Fruit fly (Drosophila melanogaster) whole organism, embryonic: ENCODE data around the gene CG12075.

Experiments
- ATbp ChIP-seq: fragments of 200-800 bp; sonication (Bioruptor generic); optimal IDR thresholded peaks from 2 replicates; lab custom pipeline; 2017; ENCODE audit warnings: missing biosample characterization, mild to moderate bottlenecking, missing genetic modification characterization, missing genetic modification reagents
- CG10274 ChIP-seq: fragments of 200-800 bp; sonication (Bioruptor generic); optimal IDR thresholded peaks from 3 replicates; lab custom pipeline; 2017; ENCODE audit warnings: missing biosample characterization, mild to moderate bottlenecking, missing genetic modification characterization
- CG10321 ChIP-seq: fragments of 200-800 bp; sonication (Bioruptor generic); IDR thresholded peaks from 2 replicates; pipeline ENCODE4 v1.3.6; 2022; ENCODE audit warnings: missing biosample characterization, missing genetic modification characterization
- CG11093 ChIP-seq: fragments of 200-800 bp; sonication (Bioruptor generic); IDR thresholded peaks from 3 replicates; pipeline ENCODE4 v1.3.6; 2022; ENCODE audit warnings: missing biosample characterization, missing genetic modification characterization
- CG12155 ChIP-seq: fragments of 200-800 bp; sonication (Bioruptor generic); optimal IDR thresholded peaks from 3 replicates; lab custom pipeline; 2016; ENCODE audit warnings: missing biosample characterization, missing genetic modification characterization
- CG13894 ChIP-seq: fragments of 200-800 bp; sonication (Bioruptor generic); optimal IDR thresholded peaks from 3 replicates; lab custom pipeline; 2018; ENCODE audit warnings: missing biosample characterization, mild to moderate bottlenecking, missing genetic modification characterization, moderate library complexity
- CG14667 ChIP-seq: fragments of 200-800 bp; sonication (Bioruptor generic); IDR thresholded peaks from 2 replicates; pipeline ENCODE4 v1.3.6; 2022; ENCODE audit warnings: missing biosample characterization, missing genetic modification characterization
- CG15696 ChIP-seq: fragments of 200-800 bp; sonication (Bioruptor generic); optimal IDR thresholded peaks from 2 replicates; lab custom pipeline; 2019; ENCODE audit warnings: missing biosample characterization, mild to moderate bottlenecking, missing genetic modification characterization, moderate library complexity
- CG1603 ChIP-seq: fragments of 200-800 bp; sonication (Bioruptor generic); optimal IDR thresholded peaks from 2 replicates; lab custom pipeline; 2019; ENCODE audit warnings: missing biosample characterization, mild to moderate bottlenecking, missing genetic modification characterization, moderate library complexity
- CG17186 ChIP-seq: fragments of 200-800 bp; sonication (Bioruptor generic); optimal IDR thresholded peaks from 3 replicates; lab custom pipeline; 2017; ENCODE audit warnings: missing biosample characterization, missing genetic modification reagents, missing genetic modification characterization
- CG17359 ChIP-seq: fragments of 200-800 bp; sonication (Bioruptor generic); optimal IDR thresholded peaks from 3 replicates; lab custom pipeline; 2018; ENCODE audit warnings: missing biosample characterization, mild to moderate bottlenecking, missing genetic modification characterization, moderate library complexity
- CG17568 ChIP-seq: fragments of 200-800 bp; sonication (Bioruptor generic); optimal IDR thresholded peaks from 2 replicates; lab custom pipeline; 2018; ENCODE audit warnings: missing biosample characterization, mild to moderate bottlenecking, missing genetic modification characterization, moderate library complexity
- CG18599 ChIP-seq: fragments of 200-800 bp; sonication (Bioruptor generic); optimal IDR thresholded peaks from 3 replicates; lab custom pipeline; 2017; ENCODE audit warnings: missing biosample characterization, missing genetic modification characterization, mild to moderate bottlenecking, moderate library complexity, missing genetic modification reagents
- CG2678 ChIP-seq: fragments of 200-800 bp; sonication (Bioruptor generic); optimal IDR thresholded peaks from 3 replicates; lab custom pipeline; 2019; ENCODE audit warnings: missing biosample characterization, mild to moderate bottlenecking, missing genetic modification characterization, moderate library complexity
- CG2712 ChIP-seq: fragments of 200-800 bp; optimal IDR thresholded peaks from 3 replicates; lab custom pipeline; 2019; ENCODE audit warnings: missing biosample characterization, mild to moderate bottlenecking, missing genetic modification characterization, moderate library complexity
- CG33557 ChIP-seq: fragments of 200-800 bp; sonication (Bioruptor generic); optimal IDR thresholded peaks from 2 replicates; lab custom pipeline; 2019; ENCODE audit warnings: missing biosample characterization, mild to moderate bottlenecking, missing genetic modification characterization, moderate library complexity
- CG34376 ChIP-seq: fragments of 200-800 bp; sonication (Bioruptor generic); optimal IDR thresholded peaks from 2 replicates; lab custom pipeline; 2018; ENCODE audit warnings: missing biosample characterization, mild to moderate bottlenecking, missing genetic modification characterization
- CG42726 ChIP-seq: fragments of 200-800 bp; sonication (Bioruptor generic); IDR thresholded peaks from 2 replicates; pipeline ENCODE4 v1.3.6; 2022; ENCODE audit warnings: missing biosample characterization, missing genetic modification characterization; ENCODE audit not compliant: partially characterized antibody
- CG4854 ChIP-seq: fragments of 200-800 bp; sonication (Bioruptor generic); optimal IDR thresholded peaks from 2 replicates; lab custom pipeline; 2016; ENCODE audit warnings: missing biosample characterization, missing genetic modification characterization, inconsistent platforms
- CG5180 ChIP-seq: fragments of 200-800 bp; sonication (Bioruptor generic); optimal IDR thresholded peaks from 3 replicates; lab custom pipeline; 2017; ENCODE audit warnings: missing biosample characterization, missing genetic modification characterization, mild to moderate bottlenecking, moderate library complexity, missing genetic modification reagents
- CG8290 ChIP-seq, 3 experiments: fragments of 200-800 bp; sonication (Bioruptor generic); optimal IDR thresholded peaks; 2 replicates each; lab custom pipeline; 2016 to 2019; ENCODE audit warnings: missing biosample characterization in 3 of 3, missing genetic modification characterization in 3 of 3, mild to moderate bottlenecking in 2 of 3, moderate library complexity in 1 of 3
- CG9876 ChIP-seq: fragments of 200-800 bp; sonication (Bioruptor generic); optimal IDR thresholded peaks from 2 replicates; lab custom pipeline; 2016; ENCODE audit warnings: missing biosample characterization, missing genetic modification characterization
- Drgx ChIP-seq: fragments of 200-800 bp; sonication (Bioruptor generic); IDR thresholded peaks from 2 replicates; pipeline ENCODE4 v1.3.6; 2022; ENCODE audit warnings: missing biosample characterization, missing genetic modification characterization
- ERR ChIP-seq: fragments of 200-800 bp; sonication (Bioruptor generic); optimal IDR thresholded peaks from 2 replicates; lab custom pipeline; 2016; ENCODE audit warnings: missing biosample characterization, missing genetic modification characterization
- HmgD ChIP-seq: fragments of 200-800 bp; sonication (Bioruptor generic); optimal IDR thresholded peaks from 3 replicates; lab custom pipeline; 2016; ENCODE audit warnings: missing biosample characterization, missing genetic modification characterization
- Jarid2 ChIP-seq: fragments of 200-800 bp; sonication (Bioruptor generic); optimal IDR thresholded peaks from 3 replicates; lab custom pipeline; 2017; ENCODE audit warnings: mild to moderate bottlenecking, missing biosample characterization, missing genetic modification reagents, missing genetic modification characterization
- NC2α ChIP-seq: fragments of 200-800 bp; sonication (Bioruptor generic); optimal IDR thresholded peaks from 2 replicates; lab custom pipeline; 2016; ENCODE audit warnings: missing biosample characterization, missing genetic modification characterization
- Nf-YB ChIP-seq: fragments of 200-800 bp; sonication (Bioruptor generic); optimal IDR thresholded peaks from 3 replicates; lab custom pipeline; 2019; ENCODE audit warnings: missing biosample characterization, mild to moderate bottlenecking, missing genetic modification characterization, moderate library complexity
- cato ChIP-seq: fragments of 200-800 bp; sonication (Bioruptor generic); optimal IDR thresholded peaks from 2 replicates; lab custom pipeline; 2016; ENCODE audit warnings: missing biosample characterization, missing genetic modification characterization, borderline replicate concordance
- cwo ChIP-seq: fragments of 200-800 bp; sonication (Bioruptor generic); optimal IDR thresholded peaks from 3 replicates; lab custom pipeline; 2017; ENCODE audit warnings: missing biosample characterization, missing genetic modification characterization, mild to moderate bottlenecking, moderate library complexity, missing genetic modification reagents
- da ChIP-seq: fragments of 200-800 bp; sonication (Bioruptor generic); optimal IDR thresholded peaks from 2 replicates; lab custom pipeline; 2016; ENCODE audit warnings: missing biosample characterization, missing genetic modification characterization
- en ChIP-seq: fragments of 200-800 bp; sonication (Bioruptor generic); optimal IDR thresholded peaks from 2 replicates; lab custom pipeline; 2016; ENCODE audit warnings: missing biosample characterization, missing genetic modification characterization
- ftz-f1 ChIP-seq: fragments of 200-800 bp; sonication (Bioruptor generic); optimal IDR thresholded peaks from 2 replicates; lab custom pipeline; 2016; ENCODE audit warnings: missing biosample characterization, missing genetic modification characterization
- gce ChIP-seq: fragments of 200-800 bp; sonication (Bioruptor generic); IDR thresholded peaks from 3 replicates; pipeline ENCODE4 v1.3.6; 2022; ENCODE audit warnings: missing biosample characterization, missing genetic modification characterization
- gsb-n ChIP-seq: fragments of 200-800 bp; sonication (Bioruptor generic); optimal IDR thresholded peaks from 3 replicates; lab custom pipeline; 2018; ENCODE audit warnings: missing biosample characterization, mild to moderate bottlenecking, missing genetic modification characterization
- hkb ChIP-seq, 2 experiments: fragments of 200-800 bp in 1 of 2; fragments of >200 bp in 1 of 2; sonication (Bioruptor generic) in 1 of 2; IDR thresholded peaks in 1 of 2; optimal IDR thresholded peaks in 1 of 2; 2 replicates each; pipeline versions ENCODE4 v1.3.6 to Lab custom; 2017 to 2022; ENCODE audit warnings: missing biosample characterization in 1 of 2, missing genetic modification characterization in 1 of 2
- nerfin-2 ChIP-seq: fragments of 200-800 bp; sonication (Bioruptor generic); IDR thresholded peaks from 2 replicates; pipeline ENCODE4 v1.3.6; 2022; ENCODE audit warnings: missing biosample characterization, missing genetic modification characterization; ENCODE audit not compliant: partially characterized antibody
- prd ChIP-seq, 3 experiments: fragments of >200 bp in 2 of 3; fragments of 200-800 bp in 1 of 3; sonication (Bioruptor generic) in 1 of 3; optimal IDR thresholded peaks in 2 of 3; IDR thresholded peaks in 1 of 3; 2 replicates in 2 of 3; 3 replicates in 1 of 3; pipeline versions ENCODE4 v1.3.6 to Lab custom; 2017 to 2022; ENCODE audit warnings: missing biosample characterization in 1 of 3, missing genetic modification characterization in 1 of 3
- pum ChIP-seq: fragments of 200-800 bp; sonication (Bioruptor generic); optimal IDR thresholded peaks from 2 replicates; lab custom pipeline; 2016; ENCODE audit warnings: missing biosample characterization, missing genetic modification characterization
- sd ChIP-seq: fragments of 200-800 bp; sonication (Bioruptor generic); optimal IDR thresholded peaks from 3 replicates; lab custom pipeline; 2018; ENCODE audit warnings: missing biosample characterization, mild to moderate bottlenecking, missing genetic modification characterization, moderate library complexity
- sim ChIP-seq: fragments of 200-800 bp; sonication (Bioruptor generic); IDR thresholded peaks from 2 replicates; pipeline ENCODE4 v1.3.6; 2022; ENCODE audit warnings: missing biosample characterization, missing genetic modification characterization
- sqz ChIP-seq: fragments of 200-800 bp; sonication (Bioruptor generic); optimal IDR thresholded peaks from 3 replicates; lab custom pipeline; 2018; ENCODE audit warnings: missing biosample characterization, mild to moderate bottlenecking, missing genetic modification characterization
- stwl ChIP-seq: fragments of 200-800 bp; sonication (Bioruptor generic); optimal IDR thresholded peaks from 3 replicates; lab custom pipeline; 2018; ENCODE audit warnings: missing biosample characterization, mild to moderate bottlenecking, missing genetic modification characterization, moderate library complexity
- tap ChIP-seq: fragments of 200-800 bp; optimal IDR thresholded peaks from 3 replicates; lab custom pipeline; 2019; ENCODE audit warnings: missing biosample characterization, mild to moderate bottlenecking, missing genetic modification characterization, moderate library complexity
- tna ChIP-seq: fragments of 200-800 bp; sonication (Bioruptor generic); IDR thresholded peaks from 2 replicates; pipeline ENCODE4 v1.3.6; 2022; ENCODE audit warnings: missing biosample characterization, missing genetic modification characterization; ENCODE audit not compliant: partially characterized antibody
- zen ChIP-seq: fragments of 200-800 bp; sonication (Bioruptor generic); optimal IDR thresholded peaks from 3 replicates; lab custom pipeline; 2018; ENCODE audit warnings: missing biosample characterization, mild to moderate bottlenecking, missing genetic modification characterization, moderate library complexity
- zfh1 ChIP-seq: fragments of 200-800 bp; sonication (Bioruptor generic); IDR thresholded peaks from 3 replicates; pipeline ENCODE4 v1.3.6; 2022; ENCODE audit warnings: missing biosample characterization, missing genetic modification characterization

CG12075 gene

DNA sequence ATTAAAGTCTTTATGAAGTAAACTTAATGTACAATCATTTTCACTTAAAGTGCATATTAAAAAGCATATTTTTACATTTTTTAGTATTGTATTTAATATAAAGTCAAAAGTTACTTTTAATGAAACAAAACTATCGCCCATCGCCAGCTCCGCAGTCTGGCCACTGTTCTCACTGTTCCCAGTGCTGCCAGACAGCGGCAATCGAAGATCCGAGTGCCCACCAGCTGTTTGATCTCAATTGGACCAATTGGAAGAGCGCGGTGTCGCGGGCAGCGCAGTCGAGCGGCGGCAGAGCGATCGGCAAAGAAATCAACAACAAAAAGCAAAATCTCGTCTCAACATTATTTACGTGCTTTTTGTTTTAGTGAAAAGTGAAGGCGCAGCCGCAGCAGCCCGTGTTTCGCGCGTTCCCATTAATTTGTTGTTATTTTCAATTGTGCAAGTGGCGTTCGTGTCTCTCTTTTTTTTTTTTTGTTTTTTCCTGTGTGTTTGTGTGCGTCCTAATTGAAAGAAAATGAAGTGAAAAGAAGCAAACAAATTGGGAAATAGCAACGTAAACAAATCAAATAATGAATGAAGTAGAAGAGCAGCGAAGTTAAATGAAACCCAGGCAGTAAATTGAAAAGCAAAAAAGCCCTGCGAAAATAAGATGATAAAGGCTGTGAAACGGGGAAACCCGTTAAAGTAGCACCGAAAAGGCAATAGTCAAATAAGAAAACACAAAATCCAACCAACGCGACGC is 68.9 kb downstream of the CG12075 start, which contains the start of gene rdgA (continued):
- TF ChIP-seq Drgx (GFP tag; lab: Robert Waterston, UW), result peak; percentile 16; the same call in 1 of the 2 replicates
- no peak for TF ChIP-seq CG10321 (GFP tag; lab: Robert Waterston, UW)
- TF ChIP-seq tna (GFP tag; lab: Robert Waterston, UW), result no peak
- no peak for TF ChIP-seq stwl
- no peak for TF ChIP-seq CG17359 (tag; lab: Kevin White, UChicago)
- TF ChIP-seq CG15696 (tag; lab: Kevin White, UChicago), result no peak
- no peak for TF ChIP-seq ERR (GFP tag; lab: Kevin White, UChicago)
- no peak for TF ChIP-seq CG11093 (GFP tag; lab: Robert Waterston, UW)
- TF ChIP-seq gce, result no peak
- no peak for TF ChIP-seq CG17568
- TF ChIP-seq cato, result no peak
- no peak for TF ChIP-seq HmgD
- TF ChIP-seq CG18599, result no peak
- no peak for TF ChIP-seq sd (tag; lab: Kevin White, UChicago)
- peak; percentile 2 for TF ChIP-seq CG13894 (tag; lab: Kevin White, UChicago)
- TF ChIP-seq NC2α (GFP tag; lab: Kevin White, UChicago), result no peak
- TF ChIP-seq ATbp, result no peak
- no peak for TF ChIP-seq gsb-n (tag; lab: Kevin White, UChicago)
- TF ChIP-seq CG14667, result 0 out of 2 replicates have a peak, but pooled peaks have one; percentile 45
- no peak for TF ChIP-seq CG42726 (GFP tag; lab: Robert Waterston, UW)
- no peak for TF ChIP-seq zen (tag; lab: Kevin White, UChicago)
- TF ChIP-seq cwo (GFP tag; lab: Kevin White, UChicago), result no peak
- TF ChIP-seq CG33557 (GFP tag; lab: Kevin White, UChicago), result no peak
- TF ChIP-seq sqz (GFP tag; lab: Kevin White, UChicago), result peak; percentile 42
- TF ChIP-seq CG17186, result no peak
- TF ChIP-seq nerfin-2 (GFP tag; lab: Robert Waterston, UW), result no peak
- TF ChIP-seq tap, result no peak
- no peak for TF ChIP-seq da (GFP tag; lab: Kevin White, UChicago)
- no peak for TF ChIP-seq ftz-f1 (GFP tag; lab: Kevin White, UChicago)
- no peak for TF ChIP-seq CG2712
- TF ChIP-seq CG5180, result no peak
- TF ChIP-seq Nf-YB (GFP tag; lab: Kevin White, UChicago), result peak; percentile 92
- TF ChIP-seq CG1603, result peak; percentile 52
- no peak for TF ChIP-seq hkb (optimal IDR thresholded peaks at IDR 0.05; lab: Kevin White, UChicago)
- no peak for TF ChIP-seq hkb (GFP tag; IDR thresholded peaks at IDR 0.05; lab: Robert Waterston, UW)
- TF ChIP-seq en (GFP tag; lab: Kevin White, UChicago), result no peak
- TF ChIP-seq CG12155, result peak; percentile 17
- TF ChIP-seq CG4854 (GFP tag; lab: Kevin White, UChicago), result no peak
- TF ChIP-seq CG9876 (GFP tag; lab: Kevin White, UChicago), result no peak
- no peak for TF ChIP-seq pum (GFP tag; lab: Kevin White, UChicago)
- TF ChIP-seq CG2678 (tag; lab: Kevin White, UChicago), result peak; percentile 8
- TF ChIP-seq CG8290 (GFP tag; optimal IDR thresholded peaks at IDR 0.05; lab: Kevin White, UChicago), result no peak
- peak in 1 of 2 experiments; percentile 61 for TF ChIP-seq CG8290 (tag; optimal IDR thresholded peaks at IDR 0.05; lab: Kevin White, UChicago)
- no peak for TF ChIP-seq prd (optimal IDR thresholded peaks at IDR 0.05; lab: Kevin White, UChicago)
- TF ChIP-seq prd (GFP tag; IDR thresholded peaks at IDR 0.05; lab: Robert Waterston, UW), result peak; percentile 56; the same call in 2 of the 3 replicates
- TF ChIP-seq Jarid2 (GFP tag; lab: Kevin White, UChicago), result no peak
- no peak for TF ChIP-seq CG34376 (GFP tag; lab: Kevin White, UChicago)
- no peak for TF ChIP-seq sim (GFP tag; lab: Robert Waterston, UW)
- TF ChIP-seq CG10274 (GFP tag; lab: Kevin White, UChicago), result no peak
- TF ChIP-seq zfh1 (GFP tag; lab: Robert Waterston, UW), result 0 out of 3 replicates have a peak, but pooled peaks have one; percentile 44
